Fruit fly (Drosophila melanogaster) S2 (cell line): ENCODE measurements around the gene mRpL49.

ENCODE experiments used
- CG8478 ChIP-seq: fragments of >200 bp; optimal IDR thresholded peaks from 2 replicates; lab custom pipeline; 2018
- CTCF ChIP-seq, 2 experiments: fragments of >200 bp; optimal IDR thresholded peaks; 2 replicates each; lab custom pipeline; 2018

DNA sequence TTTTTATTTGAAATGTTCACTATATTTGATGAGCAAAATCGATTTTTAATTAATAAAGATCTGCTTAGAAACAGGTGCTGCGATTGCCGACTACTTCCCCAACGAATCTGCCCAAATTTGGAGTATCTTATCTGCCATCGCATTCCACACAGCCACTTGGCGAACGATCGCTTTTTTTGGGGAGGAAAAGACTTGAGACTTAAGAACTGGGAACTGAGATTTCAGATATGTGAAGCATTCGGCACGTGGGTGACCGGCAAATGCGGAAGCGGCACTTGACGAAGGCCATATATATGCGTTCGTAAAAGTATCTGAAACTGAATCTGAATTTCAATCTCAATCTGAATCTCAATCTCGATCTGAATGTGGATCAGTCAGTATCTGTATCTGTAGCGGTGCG, 12.9 kb upstream of the mRpL49 start:
- TF ChIP-seq CG8478 (lab: Kevin White, UChicago) = no peak
- TF ChIP-seq CTCF (optimal IDR thresholded peaks at IDR 0.05; lab: Kevin White, UChicago) = no peak
